Worm (Caenorhabditis elegans) whole organism, L4 larva: ENCODE results near the gene F55D1.1.
A peak's percentile ranks its signal among the peaks of the same experiment; 100 is the strongest.

Experiments
- ZK337.2 ChIP-seq: fragments of 200-800 bp; sonication (Bioruptor generic); IDR thresholded peaks from 2 replicates; pipeline ENCODE4 v1.3.6; 2022; ENCODE audit warnings: missing genetic modification reagents, missing genetic modification characterization, missing compliant biosample characterization
- aly-2 ChIP-seq: sonication (generic microtip); optimal IDR thresholded peaks from 2 replicates; lab custom pipeline; 2018; ENCODE audit warnings: missing biosample characterization, missing genetic modification characterization
- arid-1 ChIP-seq: fragments of 200-800 bp; sonication (Bioruptor generic); conservative IDR thresholded peaks from 2 replicates; pipeline ENCODE4 v1.3.6; 2022; ENCODE audit warnings: missing genetic modification reagents, missing genetic modification characterization, missing compliant biosample characterization
- attf-4 ChIP-seq: sonication (generic microtip); optimal IDR thresholded peaks from 3 replicates; lab custom pipeline; 2017; ENCODE audit warnings: missing biosample characterization, missing genetic modification characterization
- ceh-20 ChIP-seq: fragments of 200-800 bp; sonication (Bioruptor generic); IDR thresholded peaks from 2 replicates; pipeline ENCODE4 v1.3.6; 2022; ENCODE audit warnings: missing genetic modification reagents, missing genetic modification characterization, missing compliant biosample characterization
- ceh-28 ChIP-seq: fragments of 150-350 bp; optimal IDR thresholded peaks from 2 replicates; lab custom pipeline; 2014; ENCODE audit warnings: missing biosample characterization, missing genetic modification reagents, missing genetic modification characterization
- ces-1 ChIP-seq: fragments of 150-350 bp; sonication (generic microtip); optimal IDR thresholded peaks from 4 replicates; lab custom pipeline; 2014; ENCODE audit warnings: missing biosample characterization, missing genetic modification reagents, missing genetic modification characterization
- ctbp-1 ChIP-seq: fragments of 200-800 bp; sonication (Bioruptor generic); IDR thresholded peaks from 2 replicates; pipeline ENCODE4 v1.3.6; 2022; ENCODE audit warnings: missing genetic modification reagents, missing genetic modification characterization, missing compliant biosample characterization
- daf-16 ChIP-seq, 3 experiments: sonication (generic microtip); optimal IDR thresholded peaks; 2 replicates each; lab custom pipeline; 2016 to 2017; ENCODE audit warnings: missing genetic modification characterization in 3 of 3, missing genetic modification reagents in 3 of 3, mild to moderate bottlenecking in 2 of 3, missing compliant biosample characterization in 2 of 3, missing biosample characterization in 1 of 3, moderate library complexity in 1 of 3
- daf-8 ChIP-seq: fragments of 200-800 bp; sonication (Bioruptor generic); IDR thresholded peaks from 2 replicates; pipeline ENCODE4 v1.3.6; 2022; ENCODE audit warnings: missing genetic modification characterization, missing compliant biosample characterization
- dpl-1 ChIP-seq: fragments of 150-350 bp; optimal IDR thresholded peaks from 2 replicates; lab custom pipeline; 2014; ENCODE audit warnings: missing biosample characterization, missing genetic modification reagents, missing genetic modification characterization
- dve-1 ChIP-seq: sonication (generic microtip); optimal IDR thresholded peaks from 2 replicates; lab custom pipeline; 2017; ENCODE audit warnings: antibody characterized with exemption, mild to moderate bottlenecking, missing genetic modification characterization, missing compliant biosample characterization; ENCODE audit not compliant: insufficient read depth
- egl-43 ChIP-seq: fragments of 200-800 bp; sonication (Bioruptor generic); IDR thresholded peaks from 2 replicates; pipeline ENCODE4 v1.3.6; 2022; ENCODE audit warnings: missing genetic modification reagents, missing genetic modification characterization, missing compliant biosample characterization
- hif-1 ChIP-seq, 2 experiments: sonication (generic microtip); optimal IDR thresholded peaks; 2 replicates each; lab custom pipeline; 2016 to 2017; ENCODE audit warnings: missing compliant biosample characterization in 2 of 2, missing genetic modification characterization in 2 of 2, missing genetic modification reagents in 2 of 2, missing genotype in 2 of 2, mild to moderate bottlenecking in 1 of 2
- hlh-30 ChIP-seq: sonication (generic microtip); optimal IDR thresholded peaks from 2 replicates; lab custom pipeline; 2017; ENCODE audit warnings: antibody characterized with exemption, mild to moderate bottlenecking, missing genetic modification characterization, missing compliant biosample characterization; ENCODE audit not compliant: insufficient read depth
- madf-5 ChIP-seq, 2 experiments: fragments of 200-800 bp; sonication (Bioruptor generic); IDR thresholded peaks; 2 replicates each; pipeline ENCODE4 v1.3.6; 2022; ENCODE audit warnings: missing compliant biosample characterization in 2 of 2, missing genetic modification characterization in 2 of 2
- madf-9 ChIP-seq: fragments of 200-800 bp; sonication (Bioruptor generic); conservative IDR thresholded peaks from 2 replicates; pipeline ENCODE4 v1.3.6; 2022; ENCODE audit warnings: missing genetic modification reagents, missing genetic modification characterization, missing compliant biosample characterization
- mdl-1 ChIP-seq, 2 experiments: fragments of 150-350 bp in 1 of 2; sonication (generic microtip) in 1 of 2; optimal IDR thresholded peaks; 2 replicates each; lab custom pipeline; 2014 to 2017; ENCODE audit warnings: missing biosample characterization in 2 of 2, missing genetic modification characterization in 2 of 2
- mdt-29 ChIP-seq: fragments of 200-800 bp; sonication (Bioruptor generic); IDR thresholded peaks from 2 replicates; pipeline ENCODE4 v1.3.6; 2022; ENCODE audit warnings: missing genetic modification reagents, missing genetic modification characterization, missing compliant biosample characterization
- nhr-10 ChIP-seq: fragments of 150-350 bp; optimal IDR thresholded peaks from 2 replicates; lab custom pipeline; 2014; ENCODE audit warnings: missing biosample characterization, missing genetic modification characterization
- nhr-25 ChIP-seq: sonication (generic microtip); optimal IDR thresholded peaks from 2 replicates; lab custom pipeline; 2017; ENCODE audit warnings: missing genetic modification characterization, mild to moderate bottlenecking, missing compliant biosample characterization, antibody characterized with exemption, moderate library complexity, borderline replicate concordance; ENCODE audit not compliant: insufficient read depth
- nhr-28 ChIP-seq: fragments of 150-350 bp; optimal IDR thresholded peaks from 2 replicates; lab custom pipeline; 2014; ENCODE audit warnings: missing biosample characterization, missing genetic modification characterization
- nhr-42 ChIP-seq: fragments of 200-800 bp; sonication (Bioruptor generic); IDR thresholded peaks from 2 replicates; pipeline ENCODE4 v1.3.6; 2022; ENCODE audit warnings: missing genetic modification characterization, missing compliant biosample characterization
- nhr-6 ChIP-seq: fragments of 150-350 bp; optimal IDR thresholded peaks from 2 replicates; lab custom pipeline; 2014; ENCODE audit warnings: missing biosample characterization, missing genetic modification characterization
- nhr-76 ChIP-seq: fragments of 150-350 bp; optimal IDR thresholded peaks from 2 replicates; lab custom pipeline; 2014; ENCODE audit warnings: missing biosample characterization, missing genetic modification characterization
- php-3 ChIP-seq: fragments of 200-800 bp; sonication (Bioruptor generic); IDR thresholded peaks from 2 replicates; pipeline ENCODE4 v1.3.6; 2022; ENCODE audit warnings: missing genetic modification reagents, missing genetic modification characterization, missing compliant biosample characterization
- pqm-1 ChIP-seq: sonication (generic microtip); optimal IDR thresholded peaks from 2 replicates; lab custom pipeline; 2017; ENCODE audit warnings: missing biosample characterization, missing genetic modification characterization
- rbr-2 ChIP-seq: sonication (generic microtip); optimal IDR thresholded peaks from 2 replicates; lab custom pipeline; 2016; ENCODE audit warnings: missing genotype, missing genetic modification characterization, missing compliant biosample characterization
- set-16 ChIP-seq: fragments of 200-800 bp; sonication (Bioruptor generic); IDR thresholded peaks from 2 replicates; pipeline ENCODE4 v1.3.6; 2022; ENCODE audit warnings: missing genetic modification reagents, missing genetic modification characterization, missing compliant biosample characterization
- snpc-1.2 ChIP-seq: fragments of 200-800 bp; sonication (Bioruptor generic); IDR thresholded peaks from 2 replicates; pipeline ENCODE4 v1.3.6; 2022; ENCODE audit warnings: missing genetic modification reagents, missing genetic modification characterization, missing compliant biosample characterization
- snpc-4 ChIP-seq: fragments of 150-350 bp; optimal IDR thresholded peaks from 2 replicates; lab custom pipeline; 2014; ENCODE audit warnings: missing biosample characterization, missing genetic modification characterization
- unc-62 ChIP-seq, 3 experiments: fragments of 150-350 bp in 1 of 3; sonication (generic microtip); optimal IDR thresholded peaks in 2 of 3; peaks in 1 of 3; 1 replicate in 1 of 3; 2 replicates in 2 of 3; lab custom pipeline; 2014 to 2017; ENCODE audit warnings: missing biosample characterization in 3 of 3, missing genetic modification characterization in 3 of 3, missing genetic modification reagents in 3 of 3, missing genotype in 1 of 3
- zag-1 ChIP-seq: fragments of 150-350 bp; optimal IDR thresholded peaks from 2 replicates; lab custom pipeline; 2014; ENCODE audit warnings: missing biosample characterization, missing genetic modification characterization
- zfp-2 ChIP-seq: sonication (generic microtip); optimal IDR thresholded peaks from 2 replicates; lab custom pipeline; 2016; ENCODE audit warnings: mild to moderate bottlenecking, missing genetic modification characterization, missing compliant biosample characterization
- zfp-3 ChIP-seq: fragments of 200-800 bp; sonication (Bioruptor generic); conservative IDR thresholded peaks from 2 replicates; pipeline ENCODE4 v1.3.6; 2022; ENCODE audit warnings: missing genetic modification reagents, missing genetic modification characterization, missing compliant biosample characterization
- zip-11 ChIP-seq: fragments of 200-800 bp; sonication (Bioruptor generic); IDR thresholded peaks from 2 replicates; pipeline ENCODE4 v1.3.6; 2022; ENCODE audit warnings: missing genetic modification characterization, missing compliant biosample characterization

Gene F55D1.1

DNA sequence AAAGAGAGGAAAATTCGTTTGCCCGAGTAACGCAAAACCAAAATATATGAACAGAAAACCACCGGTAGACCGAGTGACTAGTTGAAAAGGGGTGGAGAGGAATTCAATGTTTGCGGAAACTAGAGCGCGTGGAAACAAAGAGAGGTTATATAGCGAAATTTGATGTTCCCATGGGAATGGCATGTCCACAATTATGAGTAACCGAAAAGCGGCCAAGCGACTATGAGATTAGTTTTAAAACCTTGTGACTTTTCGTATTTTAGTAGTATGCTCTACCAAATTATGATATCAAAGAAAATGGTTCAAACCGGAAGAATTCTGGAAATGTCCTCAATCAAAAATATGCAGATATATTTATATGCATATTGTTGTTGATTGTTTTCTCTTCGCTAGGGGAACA is 23.1 kb downstream of the F55D1.1 start (continued):
- TF ChIP-seq nhr-42: no peak

DNA sequence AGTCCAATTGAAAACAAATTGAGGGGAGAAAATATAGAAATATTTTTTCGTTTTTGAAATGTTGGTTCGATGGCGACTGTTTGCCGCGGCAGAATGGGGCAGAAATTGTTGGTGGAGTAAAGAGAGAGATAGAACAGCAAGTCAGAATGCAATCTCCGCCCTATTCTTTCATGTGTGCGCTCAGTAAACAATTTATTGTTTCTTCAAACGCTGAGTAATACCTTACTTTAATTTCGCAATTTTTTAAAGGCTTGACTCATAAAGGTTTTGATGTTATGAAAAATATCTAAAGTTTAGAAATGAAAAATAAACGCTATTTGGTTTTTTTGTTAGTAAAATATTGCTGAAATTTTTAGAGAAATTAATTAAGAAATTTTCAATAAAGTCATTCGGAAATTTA is 24.7 kb downstream of the F55D1.1 start:
- no peak for TF ChIP-seq ZK337.2 (GFP tag; lab: Robert Waterston, UW)
- peak; percentile 14 for TF ChIP-seq nhr-6 (tag; lab: Kevin White, UChicago)
- no peak for TF ChIP-seq snpc-1.2 (GFP tag; lab: Robert Waterston, UW)
- TF ChIP-seq hif-1 (tag; optimal IDR thresholded peaks at IDR 0.05; lab: Kevin White, UChicago): no peak
- peak; percentile 16 for TF ChIP-seq dve-1
- TF ChIP-seq madf-5 (GFP tag; IDR thresholded peaks at IDR 0.05; lab: Robert Waterston, UW): no peak

DNA sequence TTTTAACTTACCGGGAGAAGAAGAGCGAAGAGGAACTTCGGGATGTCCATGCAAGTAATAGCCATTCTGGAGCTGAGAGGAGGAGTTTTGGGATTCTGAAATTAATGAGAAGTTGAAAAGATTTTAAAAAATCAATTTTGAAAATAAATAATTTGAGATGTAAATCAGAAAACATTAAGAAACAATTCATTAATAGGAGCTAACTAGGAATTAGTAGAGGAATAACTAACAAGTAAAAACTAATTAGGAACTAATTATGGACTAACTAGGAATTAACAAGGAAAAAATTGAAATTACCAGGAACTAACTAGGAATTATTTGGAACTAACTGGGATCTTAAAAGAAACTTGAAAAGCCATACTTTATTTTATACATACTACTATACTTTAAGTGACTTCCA is 25.3 kb downstream of the F55D1.1 start, which contains the start of gene T23F2.4:
Gene T23F2.4, minus strand, starts transcription at position 101 of the 400 bp plus-strand sequence.
- no peak for TF ChIP-seq dpl-1 (GFP tag; lab: Kevin White, UChicago)
- no peak for TF ChIP-seq egl-43
- no peak for TF ChIP-seq php-3 (GFP tag; lab: Robert Waterston, UW)
- no peak for TF ChIP-seq zfp-2 (tag; lab: Kevin White, UChicago)
- TF ChIP-seq hif-1 (tag; optimal IDR thresholded peaks at IDR 0.05; lab: Kevin White, UChicago): no peak
- TF ChIP-seq ceh-20 (GFP tag; lab: Robert Waterston, UW): no peak
- TF ChIP-seq nhr-25 (tag; lab: Kevin White, UChicago): no peak
- TF ChIP-seq aly-2 (tag; lab: Kevin White, UChicago): no peak
- no peak for TF ChIP-seq set-16
- no peak for TF ChIP-seq snpc-4
- no peak for TF ChIP-seq arid-1 (GFP tag; lab: Robert Waterston, UW)
- TF ChIP-seq ctbp-1 (GFP tag; lab: Robert Waterston, UW): no peak
- no peak for TF ChIP-seq mdl-1 (tag; optimal IDR thresholded peaks at IDR 0.05; lab: Kevin White, UChicago)
- TF ChIP-seq nhr-76: no peak
- TF ChIP-seq daf-8 (GFP tag; lab: Robert Waterston, UW): no peak
- no peak for TF ChIP-seq rbr-2 (tag; lab: Kevin White, UChicago)
- no peak for TF ChIP-seq nhr-10 (tag; lab: Kevin White, UChicago)
- TF ChIP-seq madf-9 (GFP tag; lab: Robert Waterston, UW): no peak

DNA sequence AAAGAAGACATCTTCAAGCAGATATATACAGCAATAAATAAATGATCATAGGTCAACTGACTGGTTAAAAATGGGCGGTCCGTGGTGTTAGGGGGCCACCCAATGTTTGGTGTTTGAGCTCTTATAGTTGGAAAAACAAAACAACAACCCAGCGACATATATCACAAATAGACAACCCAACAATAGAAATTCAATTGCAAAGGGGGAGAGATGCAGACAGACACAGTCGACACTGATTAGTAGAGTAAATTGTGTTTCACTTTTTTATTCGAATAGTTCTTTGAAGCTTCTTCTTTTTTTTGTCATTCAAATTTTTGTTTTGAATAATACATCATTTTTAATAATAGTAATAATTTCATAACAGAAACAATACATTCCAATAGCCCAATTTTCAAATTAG is 25.8 kb downstream of the F55D1.1 start:
- no peak for TF ChIP-seq zip-11 (GFP tag; lab: Robert Waterston, UW)
- peak; percentile 76 for TF ChIP-seq ces-1
- TF ChIP-seq daf-16 (GFP tag; optimal IDR thresholded peaks at IDR 0.05; lab: Kevin White, UChicago): no peak
- peak; percentile 28 for TF ChIP-seq daf-16 (tag; optimal IDR thresholded peaks at IDR 0.05; lab: Kevin White, UChicago)

DNA sequence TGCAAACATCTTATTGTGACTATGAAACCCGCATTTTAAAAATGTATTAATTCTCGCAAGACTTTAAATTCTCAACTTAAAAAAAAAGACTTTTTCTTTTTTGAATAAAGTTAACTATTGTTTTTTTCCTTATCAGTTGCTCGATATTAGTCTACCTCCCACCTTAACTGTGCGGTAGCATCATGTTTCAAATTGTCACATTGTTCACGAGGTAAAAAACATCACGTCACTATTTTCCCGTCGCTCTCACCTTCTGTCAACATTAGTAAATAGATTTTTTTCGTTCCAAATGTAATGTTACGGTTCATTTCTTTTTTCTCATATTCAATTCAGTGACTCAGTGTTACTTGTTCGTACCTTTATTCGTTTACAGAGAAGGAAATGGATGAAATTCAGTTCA is 26.7 kb downstream of the F55D1.1 start:
- TF ChIP-seq dve-1: peak; percentile 48
- TF ChIP-seq hif-1 (tag; optimal IDR thresholded peaks at IDR 0.05; lab: Kevin White, UChicago): peak in 1 of 2 experiments; percentile 11
- no peak for TF ChIP-seq zfp-3 (GFP tag; lab: Robert Waterston, UW)
- no peak for TF ChIP-seq zag-1
- TF ChIP-seq hlh-30: peak; percentile 65
- TF ChIP-seq mdt-29 (GFP tag; lab: Robert Waterston, UW): no peak
- TF ChIP-seq attf-4 (tag; lab: Kevin White, UChicago): no peak
- no peak for TF ChIP-seq ceh-28
- TF ChIP-seq aly-2 (tag; lab: Kevin White, UChicago): no peak
- TF ChIP-seq daf-16 (GFP tag; optimal IDR thresholded peaks at IDR 0.05; lab: Kevin White, UChicago): no peak
- peak; percentile 47 for TF ChIP-seq daf-16 (tag; optimal IDR thresholded peaks at IDR 0.05; lab: Kevin White, UChicago)
- peak; percentile 12 for TF ChIP-seq nhr-28 (tag; lab: Kevin White, UChicago)
- no peak for TF ChIP-seq ZK337.2 (GFP tag; lab: Robert Waterston, UW)
- no peak for TF ChIP-seq nhr-25 (tag; lab: Kevin White, UChicago)
- TF ChIP-seq pqm-1 (tag; lab: Kevin White, UChicago): peak; percentile 16
- peak in 1 of 2 experiments; percentile 39 for TF ChIP-seq unc-62 (GFP tag; optimal IDR thresholded peaks at IDR 0.05 in 1 of 2; lab: Kevin White, UChicago)
- TF ChIP-seq unc-62 (tag; optimal IDR thresholded peaks at IDR 0.05; lab: Kevin White, UChicago): no peak
- peak in 1 of 2 experiments; percentile 4 for TF ChIP-seq mdl-1 (tag; optimal IDR thresholded peaks at IDR 0.05; lab: Kevin White, UChicago)
